Worm (Caenorhabditis elegans): ENCODE data around the gene K02D3.1.
A peak's percentile ranks its signal among the peaks of the same experiment; 100 is the strongest.

The K02D3.1 gene

ce11 chrX:13716313-13716712, 9.6 kb downstream of the K02D3.1 start (continued):
- no peak for TF ChIP-seq irx-1 (tag; optimal IDR thresholded peaks at IDR 0.05)
- TF ChIP-seq C04F5.9 (tag; optimal IDR thresholded peaks at IDR 0.05) = no peak
- no peak for TF ChIP-seq dpl-1 (GFP tag; optimal IDR thresholded peaks at IDR 0.05)
- TF ChIP-seq vab-15 (tag; optimal IDR thresholded peaks at IDR 0.05) = no peak
- TF ChIP-seq nhr-47 (tag; optimal IDR thresholded peaks at IDR 0.05) = peak; percentile 46
- TF ChIP-seq lir-3 (tag; optimal IDR thresholded peaks at IDR 0.05; ENCODE audit: poor library complexity) = no peak
- peak; percentile 36 for TF ChIP-seq C16A3.4 (tag; optimal IDR thresholded peaks at IDR 0.05)
- TF ChIP-seq mep-1 (tag; optimal IDR thresholded peaks at IDR 0.05) = no peak
- no peak for TF ChIP-seq nhr-76 (tag; optimal IDR thresholded peaks at IDR 0.05)
- no peak for TF ChIP-seq hpl-2 (GFP tag; optimal IDR thresholded peaks at IDR 0.05)
- no peak for TF ChIP-seq ceh-8 (GFP tag; optimal IDR thresholded peaks at IDR 0.05)
- TF ChIP-seq skn-1 (tag; optimal IDR thresholded peaks at IDR 0.05) = peak; percentile 28
- no peak for TF ChIP-seq nhr-28 (tag; optimal IDR thresholded peaks at IDR 0.05)
- TF ChIP-seq tbx-2 (tag; optimal IDR thresholded peaks at IDR 0.05) = peak; percentile 29
- no peak for TF ChIP-seq nhr-12 (tag; optimal IDR thresholded peaks at IDR 0.05)
- TF ChIP-seq alr-1 (tag; optimal IDR thresholded peaks at IDR 0.05; ENCODE audit: borderline replicate concordance) = no peak
- no peak for TF ChIP-seq ets-5 (GFP tag; IDR thresholded peaks at IDR 0.05)
- TF ChIP-seq jun-1 (tag; optimal IDR thresholded peaks at IDR 0.05) = no peak
- no peak for TF ChIP-seq grh-1 (GFP tag; IDR thresholded peaks at IDR 0.05)
- no peak for TF ChIP-seq fkh-10 (GFP tag; optimal IDR thresholded peaks at IDR 0.05)
- TF ChIP-seq mab-9 (GFP tag; IDR thresholded peaks at IDR 0.05) = no peak
- TF ChIP-seq nhr-71 (tag; optimal IDR thresholded peaks at IDR 0.05) = peak; percentile 71
- no peak for TF ChIP-seq F16B12.6 (tag; optimal IDR thresholded peaks at IDR 0.05)
- peak; percentile 32 for TF ChIP-seq elt-2 (tag; optimal IDR thresholded peaks at IDR 0.05)
- peak; percentile 24 for TF ChIP-seq blmp-1 (tag; optimal IDR thresholded peaks at IDR 0.05)
- TF ChIP-seq nhr-85 (tag) = no peak
- TF ChIP-seq lin-14 (GFP tag; optimal IDR thresholded peaks at IDR 0.05) = no peak
- TF ChIP-seq nhr-84 (tag; optimal IDR thresholded peaks at IDR 0.05) = no peak
- peak; percentile 14 for TF ChIP-seq snpc-4 (tag; optimal IDR thresholded peaks at IDR 0.05)
- peak; percentile 35 for TF ChIP-seq unc-130 (tag; optimal IDR thresholded peaks at IDR 0.05)
- peak; percentile 36 for TF ChIP-seq swsn-7 (tag; optimal IDR thresholded peaks at IDR 0.05)
- TF ChIP-seq lin-35 (GFP tag; optimal IDR thresholded peaks at IDR 0.05) = peak in 1 of 2 experiments; percentile 50
- no peak for TF ChIP-seq egl-27 (tag; optimal IDR thresholded peaks at IDR 0.05)
- no peak for TF ChIP-seq ceh-63 (GFP tag; optimal IDR thresholded peaks at IDR 0.05)
- TF ChIP-seq snu-23 (GFP tag; optimal IDR thresholded peaks at IDR 0.05) = peak; percentile 65
- TF ChIP-seq rnt-1 (tag; optimal IDR thresholded peaks at IDR 0.05) = peak; percentile 67
- TF ChIP-seq ceh-88 (GFP tag; IDR thresholded peaks at IDR 0.05) = no peak; the same call in 1 of the 2 replicates
- TF ChIP-seq unc-30 (tag; optimal IDR thresholded peaks at IDR 0.05) = no peak
- no peak for TF ChIP-seq efl-3 (GFP tag; optimal IDR thresholded peaks at IDR 0.05)
- no peak for TF ChIP-seq lin-15B (tag; optimal IDR thresholded peaks at IDR 0.05)

ce11 chrX:13717053-13717671, 10.5 kb downstream of the K02D3.1 start, which contains the start of gene shc-3:
shc-3 (plus strand) TSS chrX:13717536.
- TF ChIP-seq elt-2 (tag; optimal IDR thresholded peaks at IDR 0.05) (peak; percentile 58), mef-2 (tag; optimal IDR thresholded peaks at IDR 0.05) (no peak)

- no peak for TF ChIP-seq aly-2 (tag; optimal IDR thresholded peaks at IDR 0.05)
- no peak for TF ChIP-seq pax-3 (tag; optimal IDR thresholded peaks at IDR 0.05)
Measured at ce11 chrX:13722821-13723220, 16.1 kb downstream of the K02D3.1 start, which contains the start of gene poml-1. poml-1 (minus strand) TSS chrX:13722921.

Measured in whole organism, L1 larva.